1 fruit fly cellular context compared by ENCODE assay signal in the genomic region with DNA sequence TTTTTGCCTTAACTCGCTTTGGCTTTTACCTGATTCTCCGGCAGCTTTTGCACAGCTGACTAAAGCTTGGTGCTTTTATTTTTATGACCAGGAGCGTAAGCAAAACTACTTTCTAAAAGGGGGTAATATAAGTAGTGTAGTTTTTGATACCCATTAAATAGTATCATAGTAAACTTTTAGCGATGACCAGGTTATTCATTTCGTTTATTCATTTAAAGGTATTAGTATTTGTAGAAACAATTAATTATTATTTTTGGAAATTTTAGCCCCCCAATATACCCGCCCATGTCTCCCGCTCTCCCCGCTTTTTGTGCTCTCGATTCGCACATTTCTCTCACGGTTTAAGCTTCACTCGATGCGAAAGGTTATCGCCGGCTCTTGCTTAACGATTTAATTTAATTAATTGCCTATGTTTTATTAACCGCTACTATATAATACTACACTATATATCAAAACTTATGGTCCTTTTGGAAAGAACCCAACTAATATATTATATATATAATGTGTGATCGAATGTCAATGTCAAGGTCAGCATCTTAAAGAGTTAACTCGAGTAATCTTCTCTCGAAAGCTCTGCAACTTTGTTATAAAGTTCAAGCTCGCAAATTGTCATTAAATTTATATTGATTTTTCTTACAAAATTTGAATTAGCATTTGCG.
TF ChIP-seq lines count a peak whose summit lies in the region.

A gene (minus strand): TSS at position 61 of the 659 bp plus-strand sequence.

TF ChIP-seq in whole organism, embryonic, 481 proteins besides CTCF, POLR2A, EP300 and RAD21 (continued from another document and continues in another):
- TF ChIP-seq CG15269 (tag; optimal IDR thresholded peaks at IDR 0.05; lab: Kevin White, UChicago) (peak; percentile 92), Fer1 (GFP tag; optimal IDR thresholded peaks at IDR 0.05; lab: Kevin White, UChicago) (peak; percentile 95), onecut (GFP tag; IDR thresholded peaks at IDR 0.05; lab: Robert Waterston, UW) (peak; percentile 63), jumu (GFP tag; optimal IDR thresholded peaks at IDR 0.05; lab: Kevin White, UChicago) (peak; percentile 55), CG3065 (GFP tag; optimal IDR thresholded peaks at IDR 0.05; lab: Kevin White, UChicago) (peak; percentile 13), Blimp-1 (GFP tag; optimal IDR thresholded peaks at IDR 0.05; lab: Kevin White, UChicago) (peak; percentile 73), CG8359 (GFP tag; optimal IDR thresholded peaks at IDR 0.05; lab: Kevin White, UChicago; ENCODE audit: borderline replicate concordance) (peak; percentile 27), CG2199 (GFP tag; IDR thresholded peaks at IDR 0.05; lab: Robert Waterston, UW) (0 out of 3 replicates have a peak, but pooled peaks have one; percentile 36), B-H1 (GFP tag; IDR thresholded peaks at IDR 0.05; lab: Robert Waterston, UW) (peak; percentile 81), CG34376 (GFP tag; optimal IDR thresholded peaks at IDR 0.05; lab: Kevin White, UChicago) (peak; percentile 93), CG12104 (GFP tag; optimal IDR thresholded peaks at IDR 0.05; lab: Kevin White, UChicago) (peak; percentile 84), Kr (GFP tag; optimal IDR thresholded peaks at IDR 0.05; lab: Kevin White, UChicago) (no peak), Max (GFP tag; optimal IDR thresholded peaks at IDR 0.05; lab: Kevin White, UChicago) (peak; percentile 67), p53 (GFP tag; optimal IDR thresholded peaks at IDR 0.05; lab: Kevin White, UChicago) (no peak), bbx (GFP tag; IDR thresholded peaks at IDR 0.05; lab: Robert Waterston, UW; ENCODE audit: partially characterized antibody) (no peak), Antp (GFP tag; optimal IDR thresholded peaks at IDR 0.05; lab: Kevin White, UChicago) (peak; percentile 64), pum (GFP tag; optimal IDR thresholded peaks at IDR 0.05; lab: Kevin White, UChicago) (peak; percentile 54), CG17361 (GFP tag; IDR thresholded peaks at IDR 0.05; lab: Robert Waterston, UW) (peak; percentile 77), Abd-B (GFP tag; optimal IDR thresholded peaks at IDR 0.05; lab: Kevin White, UChicago) (peak; percentile 72), CG7987 (GFP tag; optimal IDR thresholded peaks at IDR 0.05; lab: Kevin White, UChicago) (peak; percentile 43), dpn (GFP tag; optimal IDR thresholded peaks at IDR 0.05; lab: Kevin White, UChicago) (peak; percentile 85 to 86), CG1024 (GFP tag; IDR thresholded peaks at IDR 0.05; lab: Robert Waterston, UW) (peak; percentile 69), shn (GFP tag; optimal IDR thresholded peaks at IDR 0.05; lab: Kevin White, UChicago) (peak; percentile 23), CG10462 (GFP tag; optimal IDR thresholded peaks at IDR 0.05; lab: Kevin White, UChicago) (peak; percentile 58), Drgx (GFP tag; IDR thresholded peaks at IDR 0.05; lab: Robert Waterston, UW) (peak; percentile 95), CG17568 (GFP tag; optimal IDR thresholded peaks at IDR 0.05; lab: Kevin White, UChicago) (peak; percentile 83), CG12942 (GFP tag; optimal IDR thresholded peaks at IDR 0.05; lab: Kevin White, UChicago) (peak; percentile 74), dm (GFP tag; optimal IDR thresholded peaks at IDR 0.05; lab: Kevin White, UChicago) (peak; percentile 28), CG7963 (GFP tag; IDR thresholded peaks at IDR 0.05; lab: Robert Waterston, UW; ENCODE audit: partially characterized antibody) (no peak), tap (tag; optimal IDR thresholded peaks at IDR 0.05; lab: Kevin White, UChicago) (peak; percentile 86), CG11456 (GFP tag; IDR thresholded peaks at IDR 0.05; lab: Robert Waterston, UW) (peak; percentile 88), sisA (GFP tag; IDR thresholded peaks at IDR 0.05; lab: Robert Waterston, UW) (peak; percentile 81), Nf-YA (GFP tag; IDR thresholded peaks at IDR 0.05; lab: Robert Waterston, UW) (peak; percentile 77), Nf-YB (GFP tag; optimal IDR thresholded peaks at IDR 0.05; lab: Kevin White, UChicago) (peak; percentile 68), Neu2 (GFP tag; optimal IDR thresholded peaks at IDR 0.05; lab: Kevin White, UChicago; ENCODE audit: borderline replicate concordance) (no peak), CG32767 (GFP tag; IDR thresholded peaks at IDR 0.05; lab: Robert Waterston, UW) (peak; percentile 73), CG7372 (GFP tag; IDR thresholded peaks at IDR 0.05; lab: Robert Waterston, UW) (peak; percentile 84), eyg (GFP tag; optimal IDR thresholded peaks at IDR 0.05; lab: Kevin White, UChicago) (peak; percentile 67), ems (GFP tag; optimal IDR thresholded peaks at IDR 0.05; lab: Kevin White, UChicago) (peak; percentile 80), Taf1 (GFP tag; IDR thresholded peaks at IDR 0.05; lab: Robert Waterston, UW) (peak; percentile 90), corto (GFP tag; optimal IDR thresholded peaks at IDR 0.05; lab: Kevin White, UChicago) (peak; percentile 90), dan (GFP tag; IDR thresholded peaks at IDR 0.05; lab: Robert Waterston, UW) (no peak), Hsf (GFP tag; optimal IDR thresholded peaks at IDR 0.05; lab: Kevin White, UChicago) (peak; percentile 85), danr (GFP tag; IDR thresholded peaks at IDR 0.05; lab: Robert Waterston, UW) (peak; percentile 85), stwl (tag; optimal IDR thresholded peaks at IDR 0.05; lab: Kevin White, UChicago) (no peak), CG11093 (GFP tag; IDR thresholded peaks at IDR 0.05; lab: Robert Waterston, UW) (peak; percentile 76), CG13287 (GFP tag; IDR thresholded peaks at IDR 0.05; lab: Robert Waterston, UW; ENCODE audit: partially characterized antibody) (0 out of 2 replicates have a peak, but pooled peaks have one; percentile 21), Bteb2 (GFP tag; optimal IDR thresholded peaks at IDR 0.05; lab: Kevin White, UChicago) (peak; percentile 82), so (GFP tag; IDR thresholded peaks at IDR 0.05; lab: Robert Waterston, UW) (peak; percentile 91), CG6654 (GFP tag; optimal IDR thresholded peaks at IDR 0.05; lab: Kevin White, UChicago) (peak; percentile 12), h (optimal IDR thresholded peaks at IDR 0.05; lab: Kevin White, UChicago) (no peak), CG17186 (GFP tag; optimal IDR thresholded peaks at IDR 0.05; lab: Kevin White, UChicago) (no peak), Bgb (GFP tag; IDR thresholded peaks at IDR 0.05; lab: Robert Waterston, UW; ENCODE audit: partially characterized antibody) (no peak), pfk (GFP tag; optimal IDR thresholded peaks at IDR 0.05; lab: Kevin White, UChicago) (no peak), CG8388 (GFP tag; optimal IDR thresholded peaks at IDR 0.05; lab: Kevin White, UChicago) (peak; percentile 60), CG31365 (tag; optimal IDR thresholded peaks at IDR 0.05; lab: Kevin White, UChicago) (peak; percentile 55), NC2β (GFP tag; optimal IDR thresholded peaks at IDR 0.05; lab: Kevin White, UChicago) (peak; percentile 17), CG31224 (GFP tag; IDR thresholded peaks at IDR 0.05; lab: Robert Waterston, UW) (peak; percentile 82), tx (GFP tag; optimal IDR thresholded peaks at IDR 0.05; lab: Kevin White, UChicago) (peak; percentile 59), esg (GFP tag; conservative IDR thresholded peaks at IDR 0.05; lab: Robert Waterston, UW) (peak; percentile 85), CG10959 (GFP tag; IDR thresholded peaks at IDR 0.05; lab: Robert Waterston, UW) (peak; percentile 31; the same call in 1 of the 2 replicates), sima (GFP tag; optimal IDR thresholded peaks at IDR 0.05; lab: Kevin White, UChicago) (peak; percentile 16), Ssrp (tag; optimal IDR thresholded peaks at IDR 0.05; lab: Kevin White, UChicago) (peak; percentile 70), CG14860 (GFP tag; IDR thresholded peaks at IDR 0.05; lab: Robert Waterston, UW; ENCODE audit: partially characterized antibody) (no peak), CG18764 (GFP tag; optimal IDR thresholded peaks at IDR 0.05; lab: Kevin White, UChicago) (peak; percentile 66), sna (GFP tag; IDR thresholded peaks at IDR 0.05; lab: Robert Waterston, UW; ENCODE audit: partially characterized antibody) (no peak), maf-S (GFP tag; optimal IDR thresholded peaks at IDR 0.05; lab: Kevin White, UChicago) (peak; percentile 62), wdn (GFP tag; IDR thresholded peaks at IDR 0.05; lab: Robert Waterston, UW) (peak; percentile 86), CG30403 (GFP tag; optimal IDR thresholded peaks at IDR 0.05; lab: Kevin White, UChicago) (peak; percentile 90), CG6683 (GFP tag; optimal IDR thresholded peaks at IDR 0.05; lab: Kevin White, UChicago) (peak; percentile 79), CG17912 (GFP tag; optimal IDR thresholded peaks at IDR 0.05; lab: Kevin White, UChicago) (no peak), MTF-1 (GFP tag; optimal IDR thresholded peaks at IDR 0.05; lab: Kevin White, UChicago; ENCODE audit: borderline replicate concordance) (peak; percentile 51), CG4424 (GFP tag; optimal IDR thresholded peaks at IDR 0.05; lab: Kevin White, UChicago) (peak; percentile 74), CG11560 (tag; IDR thresholded peaks at IDR 0.05; lab: Robert Waterston, UW) (peak; percentile 62; the same call in 2 of the 3 replicates), HmgZ (tag; optimal IDR thresholded peaks at IDR 0.05; lab: Kevin White, UChicago) (peak; percentile 91), PHDP (tag; optimal IDR thresholded peaks at IDR 0.05; lab: Kevin White, UChicago) (peak; percentile 93), CG30431 (GFP tag; optimal IDR thresholded peaks at IDR 0.05; lab: Kevin White, UChicago) (peak; percentile 33), CG17612 (GFP tag; IDR thresholded peaks at IDR 0.05; lab: Robert Waterston, UW) (peak; percentile 81), Nf-YC (tag; optimal IDR thresholded peaks at IDR 0.05; lab: Kevin White, UChicago) (peak; percentile 80), Awh (GFP tag; IDR thresholded peaks at IDR 0.05; lab: Robert Waterston, UW) (peak; percentile 88), scrt (GFP tag; optimal IDR thresholded peaks at IDR 0.05; lab: Kevin White, UChicago) (peak; percentile 89), fd96Cb (tag; optimal IDR thresholded peaks at IDR 0.05; lab: Kevin White, UChicago) (peak; percentile 69), Sox100B (GFP tag; optimal IDR thresholded peaks at IDR 0.05; lab: Kevin White, UChicago) (peak; percentile 72), CG1603 (tag; optimal IDR thresholded peaks at IDR 0.05; lab: Kevin White, UChicago) (peak; percentile 63), NFAT (GFP tag; IDR thresholded peaks at IDR 0.05; lab: Robert Waterston, UW) (peak; percentile 90), CG4854 (GFP tag; optimal IDR thresholded peaks at IDR 0.05; lab: Kevin White, UChicago) (peak; percentile 72), Lhr (GFP tag; optimal IDR thresholded peaks at IDR 0.05; lab: Kevin White, UChicago) (no peak), CG7928 (GFP tag; optimal IDR thresholded peaks at IDR 0.05; lab: Kevin White, UChicago) (peak; percentile 62), cas (GFP tag; IDR thresholded peaks at IDR 0.05; lab: Robert Waterston, UW) (peak; percentile 82), CG11723 (GFP tag; optimal IDR thresholded peaks at IDR 0.05; lab: Kevin White, UChicago) (peak; percentile 68), cato (GFP tag; optimal IDR thresholded peaks at IDR 0.05; lab: Kevin White, UChicago; ENCODE audit: borderline replicate concordance) (peak; percentile 43), gro (GFP tag; optimal IDR thresholded peaks at IDR 0.05; lab: Kevin White, UChicago) (peak; percentile 86), Xrp1 (GFP tag; IDR thresholded peaks at IDR 0.05; lab: Robert Waterston, UW) (peak; percentile 89), Opbp (GFP tag; IDR thresholded peaks at IDR 0.05; lab: Robert Waterston, UW; ENCODE audit: partially characterized antibody) (no peak), H2.0 (GFP tag; IDR thresholded peaks at IDR 0.05; lab: Robert Waterston, UW) (peak; percentile 86), CG2202 (tag; optimal IDR thresholded peaks at IDR 0.05; lab: Kevin White, UChicago) (no peak), ac (GFP tag; optimal IDR thresholded peaks at IDR 0.05; lab: Kevin White, UChicago) (no peak), CG3281 (GFP tag; optimal IDR thresholded peaks at IDR 0.05; lab: Kevin White, UChicago) (peak; percentile 94), pros (GFP tag; optimal IDR thresholded peaks at IDR 0.05; lab: Kevin White, UChicago) (no peak), CG6791 (GFP tag; IDR thresholded peaks at IDR 0.05; lab: Robert Waterston, UW; ENCODE audit: partially characterized antibody) (no peak), CG17829 (tag; optimal IDR thresholded peaks at IDR 0.05; lab: Kevin White, UChicago) (peak; percentile 80), Deaf1 (tag; optimal IDR thresholded peaks at IDR 0.05; lab: Kevin White, UChicago) (peak; percentile 67), Dref (GFP tag; IDR thresholded peaks at IDR 0.05; lab: Robert Waterston, UW) (no peak), CG8765 (GFP tag; IDR thresholded peaks at IDR 0.05; lab: Robert Waterston, UW) (peak; percentile 63; the same call in 1 of the 2 replicates), Hr78 (GFP tag; optimal IDR thresholded peaks at IDR 0.05; lab: Kevin White, UChicago) (peak in 1 of 2 experiments; percentile 63), CG6765 (GFP tag; optimal IDR thresholded peaks at IDR 0.05; lab: Kevin White, UChicago) (peak; percentile 91), NfI (GFP tag; optimal IDR thresholded peaks at IDR 0.05; lab: Kevin White, UChicago) (peak; percentile 84), nau (GFP tag; optimal IDR thresholded peaks at IDR 0.05; lab: Kevin White, UChicago) (peak; percentile 80), CG2875 (GFP tag; optimal IDR thresholded peaks at IDR 0.05; lab: Kevin White, UChicago) (peak; percentile 62), CG9797 (GFP tag; optimal IDR thresholded peaks at IDR 0.05; lab: Kevin White, UChicago) (no peak), Hr51 (GFP tag; optimal IDR thresholded peaks at IDR 0.05; lab: Kevin White, UChicago) (peak; percentile 64 to 94), Usf (GFP tag; optimal IDR thresholded peaks at IDR 0.05; lab: Kevin White, UChicago) (peak; percentile 69), z (GFP tag; IDR thresholded peaks at IDR 0.05; lab: Robert Waterston, UW) (no peak), CG14014 (GFP tag; IDR thresholded peaks at IDR 0.05; lab: Robert Waterston, UW) (peak; percentile 92), Fer2 (tag; optimal IDR thresholded peaks at IDR 0.05; lab: Kevin White, UChicago) (peak; percentile 80), CG10321 (GFP tag; IDR thresholded peaks at IDR 0.05; lab: Robert Waterston, UW) (peak; percentile 64; the same call in 1 of the 2 replicates), NC2α (GFP tag; optimal IDR thresholded peaks at IDR 0.05; lab: Kevin White, UChicago) (no peak), CG1529 (GFP tag; optimal IDR thresholded peaks at IDR 0.05; lab: Kevin White, UChicago) (peak; percentile 57), klu (GFP tag; IDR thresholded peaks at IDR 0.05; lab: Robert Waterston, UW) (peak; percentile 81), CG12744 (GFP tag; optimal IDR thresholded peaks at IDR 0.05; lab: Kevin White, UChicago) (peak; percentile 68), CG11247 (GFP tag; IDR thresholded peaks at IDR 0.05; lab: Robert Waterston, UW) (peak; percentile 86)
